In genomic region chrV:13908120-13908915, ce11 we compare ENCODE assay signal across 2 worm cellular contexts.
TF ChIP-seq lines count a peak whose summit lies in the region.

No protein-coding gene starts in this region.

TF ChIP-seq in whole organism, L1 larva, 84 proteins besides CTCF, POLR2A, EP300 and RAD21 (continued from another document):
- TF ChIP-seq efl-3 (GFP tag; optimal IDR thresholded peaks at IDR 0.05; lab: Kevin White, UChicago) (no peak), F16B12.6 (tag; optimal IDR thresholded peaks at IDR 0.05; lab: Kevin White, UChicago) (no peak), hpl-2 (GFP tag; optimal IDR thresholded peaks at IDR 0.05; lab: Kevin White, UChicago) (no peak), zip-4 (GFP tag; optimal IDR thresholded peaks at IDR 0.05; lab: Kevin White, UChicago) (no peak), mab-9 (GFP tag; IDR thresholded peaks at IDR 0.05; lab: Robert Waterston, UW) (no peak), sup-37 (GFP tag; optimal IDR thresholded peaks at IDR 0.05; lab: Kevin White, UChicago) (no peak), nhr-84 (tag; optimal IDR thresholded peaks at IDR 0.05; lab: Kevin White, UChicago) (no peak), lin-15B (tag; optimal IDR thresholded peaks at IDR 0.05; lab: Kevin White, UChicago) (no peak), pax-3 (tag; optimal IDR thresholded peaks at IDR 0.05; lab: Kevin White, UChicago) (peak; percentile 61), rnt-1 (tag; optimal IDR thresholded peaks at IDR 0.05; lab: Kevin White, UChicago) (no peak), Y116A8C.19 (tag; optimal IDR thresholded peaks at IDR 0.05; lab: Kevin White, UChicago; ENCODE audit: borderline replicate concordance) (no peak), C16A3.4 (tag; optimal IDR thresholded peaks at IDR 0.05; lab: Kevin White, UChicago) (no peak), snpc-4 (tag; optimal IDR thresholded peaks at IDR 0.05; lab: Kevin White, UChicago) (no peak), hlh-4 (tag; optimal IDR thresholded peaks at IDR 0.05; lab: Kevin White, UChicago) (no peak), pqm-1 (tag; optimal IDR thresholded peaks at IDR 0.05; lab: Kevin White, UChicago) (no peak), ceh-8 (GFP tag; optimal IDR thresholded peaks at IDR 0.05; lab: Kevin White, UChicago) (no peak), fkh-10 (GFP tag; optimal IDR thresholded peaks at IDR 0.05; lab: Kevin White, UChicago) (no peak), skn-1 (tag; optimal IDR thresholded peaks at IDR 0.05; lab: Kevin White, UChicago) (no peak), ama-1 (optimal IDR thresholded peaks at IDR 0.05; lab: Kevin White, UChicago) (peak; percentile 12), dsc-1 (tag; optimal IDR thresholded peaks at IDR 0.05; lab: Kevin White, UChicago) (no peak), aha-1 (tag; optimal IDR thresholded peaks at IDR 0.05; lab: Kevin White, UChicago) (no peak), nhr-20 (tag; optimal IDR thresholded peaks at IDR 0.05; lab: Kevin White, UChicago) (no peak), swsn-7 (tag; optimal IDR thresholded peaks at IDR 0.05; lab: Kevin White, UChicago) (no peak), nhr-19 (GFP tag; conservative IDR thresholded peaks at IDR 0.05; lab: Robert Waterston, UW) (no peak), egl-13 (tag; optimal IDR thresholded peaks at IDR 0.05; lab: Kevin White, UChicago) (no peak), elt-2 (tag; optimal IDR thresholded peaks at IDR 0.05; lab: Kevin White, UChicago) (peak; percentile 9), tbx-2 (tag; optimal IDR thresholded peaks at IDR 0.05; lab: Kevin White, UChicago) (no peak), unc-30 (tag; optimal IDR thresholded peaks at IDR 0.05; lab: Kevin White, UChicago) (no peak), efl-1 (optimal IDR thresholded peaks at IDR 0.05; lab: Kevin White, UChicago) (no peak), efl-1 (GFP tag; optimal IDR thresholded peaks at IDR 0.05 in 1 of 2; lab: Kevin White, UChicago) (no peak), isw-1 (GFP tag; IDR thresholded peaks at IDR 0.05; lab: Robert Waterston, UW) (no peak), egl-27 (tag; optimal IDR thresholded peaks at IDR 0.05; lab: Kevin White, UChicago) (no peak), ceh-88 (GFP tag; IDR thresholded peaks at IDR 0.05; lab: Robert Waterston, UW) (peak; percentile 9), mep-1 (tag; optimal IDR thresholded peaks at IDR 0.05; lab: Kevin White, UChicago) (no peak), pag-3 (tag; optimal IDR thresholded peaks at IDR 0.05; lab: Kevin White, UChicago; ENCODE audit: borderline replicate concordance, insufficient read depth) (no peak), fkh-4 (tag; optimal IDR thresholded peaks at IDR 0.05; lab: Kevin White, UChicago; ENCODE audit: borderline replicate concordance) (no peak), ceh-82 (tag; optimal IDR thresholded peaks at IDR 0.05; lab: Kevin White, UChicago) (no peak), nhr-12 (tag; optimal IDR thresholded peaks at IDR 0.05; lab: Kevin White, UChicago) (no peak), lin-13 (GFP tag; optimal IDR thresholded peaks at IDR 0.05; lab: Kevin White, UChicago) (no peak), nhr-237 (tag; optimal IDR thresholded peaks at IDR 0.05; lab: Kevin White, UChicago) (no peak), fos-1 (tag; optimal IDR thresholded peaks at IDR 0.05; lab: Kevin White, UChicago) (no peak), nhr-71 (tag; optimal IDR thresholded peaks at IDR 0.05; lab: Kevin White, UChicago) (peak; percentile 17), fkh-8 (tag; optimal IDR thresholded peaks at IDR 0.05; lab: Kevin White, UChicago) (no peak)

TF ChIP-seq in whole organism, young adult, 124 proteins besides CTCF, POLR2A, EP300 and RAD21 (continued from another document):
- TF ChIP-seq C17E4.6 (GFP tag; IDR thresholded peaks at IDR 0.05; lab: Robert Waterston, UW) (no peak), F37B4.10 (GFP tag; IDR thresholded peaks at IDR 0.05; lab: Robert Waterston, UW) (no peak), unc-130 (GFP tag; optimal IDR thresholded peaks at IDR 0.05; lab: Kevin White, UChicago) (no peak), tbp1 (GFP tag; optimal IDR thresholded peaks at IDR 0.05; lab: Kevin White, UChicago) (no peak), pbrm-1 (GFP tag; IDR thresholded peaks at IDR 0.05; lab: Robert Waterston, UW) (no peak; the same call in 1 of the 2 replicates), repo-1 (tag; optimal IDR thresholded peaks at IDR 0.05; lab: Kevin White, UChicago) (no peak), efl-1 (GFP tag; optimal IDR thresholded peaks at IDR 0.05; lab: Kevin White, UChicago) (no peak), somi-1 (GFP tag; optimal IDR thresholded peaks at IDR 0.05; lab: Kevin White, UChicago) (no peak), lag-1 (GFP tag; IDR thresholded peaks at IDR 0.05; lab: Robert Waterston, UW) (no peak), fkh-3 (tag; optimal IDR thresholded peaks at IDR 0.05; lab: Kevin White, UChicago) (no peak), lin-26 (GFP tag; IDR thresholded peaks at IDR 0.05; lab: Robert Waterston, UW) (no peak), aptf-2 (GFP tag; conservative IDR thresholded peaks at IDR 0.05; lab: Robert Waterston, UW) (0 out of 2 replicates have a peak, but pooled peaks have one; percentile 5), snpc-1.1 (tag; optimal IDR thresholded peaks at IDR 0.05; lab: Kevin White, UChicago; ENCODE audit: insufficient read depth) (no peak), nhr-80 (tag; optimal IDR thresholded peaks at IDR 0.05; lab: Kevin White, UChicago) (no peak), let-607 (tag; optimal IDR thresholded peaks at IDR 0.05; lab: Kevin White, UChicago) (no peak), rcor-1 (GFP tag; IDR thresholded peaks at IDR 0.05; lab: Robert Waterston, UW) (no peak), tlf-1 (GFP tag; optimal IDR thresholded peaks at IDR 0.05; lab: Kevin White, UChicago) (no peak), B0035.1 (tag; optimal IDR thresholded peaks at IDR 0.05; lab: Kevin White, UChicago) (no peak), hmg-20 (GFP tag; IDR thresholded peaks at IDR 0.05; lab: Robert Waterston, UW) (no peak), F57C9.4 (tag; optimal IDR thresholded peaks at IDR 0.05; lab: Kevin White, UChicago) (no peak), B0019.2 (GFP tag; conservative IDR thresholded peaks at IDR 0.05; lab: Robert Waterston, UW) (no peak), hmg-1.2 (GFP tag; IDR thresholded peaks at IDR 0.05; lab: Robert Waterston, UW) (no peak), ztf-28 (GFP tag; IDR thresholded peaks at IDR 0.05; lab: Robert Waterston, UW) (peak; percentile 33; the same call in 1 of the 2 replicates), Y79H2A.3 (GFP tag; conservative IDR thresholded peaks at IDR 0.05; lab: Robert Waterston, UW) (peak; percentile 6; the same call in 1 of the 2 replicates), F10E7.11 (tag; optimal IDR thresholded peaks at IDR 0.05; lab: Kevin White, UChicago) (no peak), aptf-3 (GFP tag; IDR thresholded peaks at IDR 0.05; lab: Robert Waterston, UW) (no peak), T26A5.8 (tag; optimal IDR thresholded peaks at IDR 0.05; lab: Kevin White, UChicago) (no peak), athp-1 (tag; optimal IDR thresholded peaks at IDR 0.05; lab: Kevin White, UChicago) (peak; percentile 1), ztf-22 (GFP tag; optimal IDR thresholded peaks at IDR 0.05; lab: Kevin White, UChicago) (no peak), attf-3 (GFP tag; conservative IDR thresholded peaks at IDR 0.05; lab: Robert Waterston, UW) (0 out of 2 replicates have a peak, but pooled peaks have one; percentile 8), nhr-179 (tag; optimal IDR thresholded peaks at IDR 0.05; lab: Kevin White, UChicago) (no peak), ztf-3 (GFP tag; optimal IDR thresholded peaks at IDR 0.05; lab: Kevin White, UChicago) (peak; percentile 41), egl-44 (GFP tag; IDR thresholded peaks at IDR 0.05; lab: Robert Waterston, UW) (no peak), ceh-58 (GFP tag; IDR thresholded peaks at IDR 0.05; lab: Robert Waterston, UW) (no peak), ztf-25 (GFP tag; IDR thresholded peaks at IDR 0.05; lab: Robert Waterston, UW) (no peak), nfya-2 (GFP tag; IDR thresholded peaks at IDR 0.05; lab: Robert Waterston, UW) (no peak), nhr-90 (tag; optimal IDR thresholded peaks at IDR 0.05; lab: Kevin White, UChicago) (no peak), lin-40 (tag; optimal IDR thresholded peaks at IDR 0.05; lab: Kevin White, UChicago) (no peak)
